Worm (Caenorhabditis elegans): ENCODE data around the gene pmp-1.

The pmp-1 gene

ce11 chrII:6926488-6926887, 42.9 kb upstream of the pmp-1 start (continued):
- peak; percentile 0 for TF ChIP-seq ceh-32 (tag; optimal IDR thresholded peaks at IDR 0.05; ENCODE audit: poor library complexity)
- TF ChIP-seq nhr-41 (GFP tag; IDR thresholded peaks at IDR 0.05): no peak
- TF ChIP-seq mxl-2 (GFP tag; conservative IDR thresholded peaks at IDR 0.05): no peak
- TF ChIP-seq ZK546.5 (tag; optimal IDR thresholded peaks at IDR 0.05): no peak
- TF ChIP-seq ces-1 (GFP tag; optimal IDR thresholded peaks at IDR 0.05): no peak
- no peak for TF ChIP-seq daf-8 (GFP tag; IDR thresholded peaks at IDR 0.05)
- no peak for TF ChIP-seq nhr-237 (tag; optimal IDR thresholded peaks at IDR 0.05)
- TF ChIP-seq mdl-1 (tag; optimal IDR thresholded peaks at IDR 0.05): peak; percentile 61 to 91
- no peak for TF ChIP-seq daf-12 (tag; optimal IDR thresholded peaks at IDR 0.05)
- no peak for TF ChIP-seq F26F4.8 (GFP tag; conservative IDR thresholded peaks at IDR 0.05)
- peak; percentile 52 for TF ChIP-seq aha-1 (tag)
- TF ChIP-seq duxl-1 (tag; optimal IDR thresholded peaks at IDR 0.05; ENCODE audit: poor library complexity): no peak
- peak; percentile 87 for TF ChIP-seq hmg-1.1 (GFP tag; IDR thresholded peaks at IDR 0.05)
- peak; percentile 14 for TF ChIP-seq nhr-25 (tag; optimal IDR thresholded peaks at IDR 0.05; ENCODE audit: borderline replicate concordance, insufficient read depth)
- TF ChIP-seq unc-62 (GFP tag; optimal IDR thresholded peaks at IDR 0.05 in 1 of 2): no peak
- TF ChIP-seq unc-62 (tag; optimal IDR thresholded peaks at IDR 0.05): no peak
- no peak for TF ChIP-seq ama-1 (optimal IDR thresholded peaks at IDR 0.05)
- peak; percentile 68 for TF ChIP-seq set-16 (GFP tag; IDR thresholded peaks at IDR 0.05)
- TF ChIP-seq cey-2 (tag; optimal IDR thresholded peaks at IDR 0.05; ENCODE audit: borderline replicate concordance, insufficient read depth): no peak
- TF ChIP-seq F49E8.2 (tag; optimal IDR thresholded peaks at IDR 0.05; ENCODE audit: borderline replicate concordance): no peak
- TF ChIP-seq F44E2.7 (GFP tag; IDR thresholded peaks at IDR 0.05): no peak
- no peak for TF ChIP-seq nhr-6 (tag; optimal IDR thresholded peaks at IDR 0.05)
- no peak for TF ChIP-seq vab-7 (GFP tag; IDR thresholded peaks at IDR 0.05)
- TF ChIP-seq dmd-8 (GFP tag; IDR thresholded peaks at IDR 0.05): no peak
- TF ChIP-seq tra-1 (GFP tag; IDR thresholded peaks at IDR 0.05): peak; percentile 82
- TF ChIP-seq ceh-62 (tag; optimal IDR thresholded peaks at IDR 0.05): no peak
- TF ChIP-seq madf-9 (GFP tag; conservative IDR thresholded peaks at IDR 0.05): peak; percentile 31; the same call in 1 of the 2 replicates
- TF ChIP-seq dmd-6 (GFP tag; IDR thresholded peaks at IDR 0.05): peak; percentile 83
- TF ChIP-seq unc-39 (tag; optimal IDR thresholded peaks at IDR 0.05): no peak
- peak; percentile 18 to 40 for TF ChIP-seq daf-16 (GFP tag; optimal IDR thresholded peaks at IDR 0.05)
- peak; percentile 69 for TF ChIP-seq daf-16 (tag; optimal IDR thresholded peaks at IDR 0.05)
- TF ChIP-seq T20F7.1 (GFP tag; optimal IDR thresholded peaks at IDR 0.05): peak; percentile 64
- peak; percentile 46 to 79 for TF ChIP-seq lsy-2 (tag; optimal IDR thresholded peaks at IDR 0.05)
- peak; percentile 47 for TF ChIP-seq nhr-102 (tag; optimal IDR thresholded peaks at IDR 0.05)
- TF ChIP-seq lin-38 (GFP tag; IDR thresholded peaks at IDR 0.05): peak; percentile 41
- TF ChIP-seq attf-4 (tag; optimal IDR thresholded peaks at IDR 0.05): no peak
- TF ChIP-seq pqm-1 (tag; optimal IDR thresholded peaks at IDR 0.05): peak; percentile 68
- peak; percentile 91 for TF ChIP-seq mep-1 (tag; optimal IDR thresholded peaks at IDR 0.05)
- peak; percentile 13; the same call in 1 of the 2 replicates for TF ChIP-seq ceh-20 (GFP tag; IDR thresholded peaks at IDR 0.05)
- 0 out of 2 replicates have a peak, but pooled peaks have one; percentile 16 for TF ChIP-seq zfp-3 (GFP tag; conservative IDR thresholded peaks at IDR 0.05)
- TF ChIP-seq snpc-1.2 (GFP tag; IDR thresholded peaks at IDR 0.05): no peak
- TF ChIP-seq rbr-2 (tag; optimal IDR thresholded peaks at IDR 0.05): peak; percentile 83
- TF ChIP-seq dmd-9 (GFP tag; IDR thresholded peaks at IDR 0.05): no peak
- no peak for TF ChIP-seq snpc-4 (tag; optimal IDR thresholded peaks at IDR 0.05)
- no peak for TF ChIP-seq nhr-111 (GFP tag; optimal IDR thresholded peaks at IDR 0.05)
- TF ChIP-seq sdz-12 (GFP tag; optimal IDR thresholded peaks at IDR 0.05): no peak
- peak; percentile 56 for TF ChIP-seq nhr-77 (tag; optimal IDR thresholded peaks at IDR 0.05)
- no peak for TF ChIP-seq daf-19 (GFP tag; conservative IDR thresholded peaks at IDR 0.05)
- TF ChIP-seq lir-3 (tag; optimal IDR thresholded peaks at IDR 0.05): no peak
- no peak for TF ChIP-seq ceh-44 (GFP tag; IDR thresholded peaks at IDR 0.05)
- no peak for TF ChIP-seq unc-130 (GFP tag; optimal IDR thresholded peaks at IDR 0.05)
- TF ChIP-seq gei-8 (GFP tag; optimal IDR thresholded peaks at IDR 0.05): no peak

Measured in whole organism, L4 larva.